Worm (Caenorhabditis elegans): ENCODE results near the gene T21C9.6.

Gene T21C9.6

ce11 chrV:10536808-10537207, 44.9 kb upstream of the T21C9.6 start (continued):
- TF ChIP-seq tlf-1 (GFP tag; optimal IDR thresholded peaks at IDR 0.05) (peak; percentile 55), lin-26 (GFP tag; IDR thresholded peaks at IDR 0.05) (peak; percentile 47; the same call in 1 of the 2 replicates), F55B11.4 (tag; optimal IDR thresholded peaks at IDR 0.05; ENCODE audit: borderline replicate concordance, insufficient read depth) (no peak), lag-1 (GFP tag; IDR thresholded peaks at IDR 0.05) (no peak), madf-3 (GFP tag; IDR thresholded peaks at IDR 0.05) (no peak), zfh-2 (GFP tag; conservative IDR thresholded peaks at IDR 0.05) (peak; percentile 90), Y56A3A.18 (GFP tag; IDR thresholded peaks at IDR 0.05) (no peak), ztf-26 (tag; optimal IDR thresholded peaks at IDR 0.05) (peak; percentile 49), sdz-38 (tag; optimal IDR thresholded peaks at IDR 0.05) (no peak), lsy-27 (tag; optimal IDR thresholded peaks at IDR 0.05; ENCODE audit: borderline replicate concordance, insufficient read depth) (no peak), F10E7.11 (tag; optimal IDR thresholded peaks at IDR 0.05) (no peak), nhr-27 (tag; optimal IDR thresholded peaks at IDR 0.05) (no peak), snpc-1.3 (tag; optimal IDR thresholded peaks at IDR 0.05; ENCODE audit: insufficient read depth) (no peak), pha-4 (tag; optimal IDR thresholded peaks at IDR 0.05) (no peak), dpff-1 (tag; optimal IDR thresholded peaks at IDR 0.05) (no peak), aptf-2 (GFP tag; conservative IDR thresholded peaks at IDR 0.05) (no peak), Y95B8A.8 (GFP tag; IDR thresholded peaks at IDR 0.05) (no peak), dpl-1 (GFP tag; optimal IDR thresholded peaks at IDR 0.05) (peak; percentile 69), xnd-1 (tag; optimal IDR thresholded peaks at IDR 0.05) (no peak), madf-10 (tag; optimal IDR thresholded peaks at IDR 0.05) (peak; percentile 63), athp-1 (tag; optimal IDR thresholded peaks at IDR 0.05) (peak; percentile 23), ztf-6 (GFP tag; IDR thresholded peaks at IDR 0.05) (0 out of 2 replicates have a peak, but pooled peaks have one; percentile 45), gei-17 (GFP tag; optimal IDR thresholded peaks at IDR 0.05) (no peak), hlh-26 (GFP tag; conservative IDR thresholded peaks at IDR 0.05) (no peak), ceh-27 (GFP tag; optimal IDR thresholded peaks at IDR 0.05) (peak; percentile 88), snpc-1.1 (tag; optimal IDR thresholded peaks at IDR 0.05; ENCODE audit: insufficient read depth) (no peak), tbp1 (GFP tag; optimal IDR thresholded peaks at IDR 0.05) (peak; percentile 54), sea-2 (GFP tag; IDR thresholded peaks at IDR 0.05) (no peak), hmg-20 (GFP tag; IDR thresholded peaks at IDR 0.05) (peak; percentile 86; the same call in 1 of the 2 replicates)

- TF ChIP-seq egrh-3 (GFP tag; IDR thresholded peaks at IDR 0.05) (no peak), Y95B8A.8 (GFP tag; IDR thresholded peaks at IDR 0.05) (no peak)
These were observed 42.6 kb upstream of the T21C9.6 start, which contains the start of gene F25D1.8 for ce11 chrV:10539114-10539513. Gene F25D1.8, plus strand, starts transcription at chrV:10539414.

ce11 chrV:10540024-10540423, 41.7 kb upstream of the T21C9.6 start, which contains the start of gene degt-1:
Gene degt-1, plus strand, starts transcription at chrV:10540324.
- TF ChIP-seq mes-4 (tag; optimal IDR thresholded peaks at IDR 0.05) = no peak
- no peak for TF ChIP-seq nfya-2 (GFP tag; IDR thresholded peaks at IDR 0.05)
- TF ChIP-seq lag-1 (GFP tag; IDR thresholded peaks at IDR 0.05) = no peak
- TF ChIP-seq rpc-1 (optimal IDR thresholded peaks at IDR 0.05) = no peak
- TF ChIP-seq rpc-1 (tag; optimal IDR thresholded peaks at IDR 0.05) = no peak
- TF ChIP-seq cebp-2 (GFP tag; IDR thresholded peaks at IDR 0.05) = no peak
- no peak for TF ChIP-seq F57C9.4 (tag; optimal IDR thresholded peaks at IDR 0.05)
- TF ChIP-seq F57A8.1 (GFP tag; optimal IDR thresholded peaks at IDR 0.05) = no peak
- TF ChIP-seq hrde-1 (tag; optimal IDR thresholded peaks at IDR 0.05; ENCODE audit: borderline replicate concordance) = no peak
- TF ChIP-seq hsf-1 (GFP tag; IDR thresholded peaks at IDR 0.05) = no peak
- no peak for TF ChIP-seq dpff-1 (tag; optimal IDR thresholded peaks at IDR 0.05)
- TF ChIP-seq attf-6 (GFP tag; IDR thresholded peaks at IDR 0.05) = no peak
- no peak for TF ChIP-seq snpc-3.4 (tag; optimal IDR thresholded peaks at IDR 0.05)
